Worm (Caenorhabditis elegans) whole organism, early embryonic: Measurements from ENCODE around the gene slmp-1.

Experiments
- B0310.2 ChIP-seq: sonication (generic microtip); optimal IDR thresholded peaks from 2 replicates; lab custom pipeline; 2016; ENCODE audit warnings: mild to moderate bottlenecking, missing genetic modification characterization, missing compliant biosample characterization
- ama-1 ChIP-seq: fragments of 150-350 bp; optimal IDR thresholded peaks from 2 replicates; lab custom pipeline; 2014
- pes-1 ChIP-seq: fragments of 200-800 bp; sonication (Bioruptor generic); IDR thresholded peaks from 2 replicates; pipeline ENCODE4 v1.3.6; 2022; ENCODE audit warnings: missing genetic modification reagents, missing genetic modification characterization, missing compliant biosample characterization

ce11 chrIV:3256866-3257265, 43.3 kb downstream of the slmp-1 start:
- TF ChIP-seq ama-1 (lab: Kevin White, UChicago) (no peak), pes-1 (GFP tag; lab: Robert Waterston, UW) (no peak), B0310.2 (no peak)
